Fruit fly (Drosophila melanogaster): ENCODE data around the gene dl.
A peak's percentile ranks its signal among the peaks of the same experiment; 100 is the strongest.

The dl gene

DNA sequence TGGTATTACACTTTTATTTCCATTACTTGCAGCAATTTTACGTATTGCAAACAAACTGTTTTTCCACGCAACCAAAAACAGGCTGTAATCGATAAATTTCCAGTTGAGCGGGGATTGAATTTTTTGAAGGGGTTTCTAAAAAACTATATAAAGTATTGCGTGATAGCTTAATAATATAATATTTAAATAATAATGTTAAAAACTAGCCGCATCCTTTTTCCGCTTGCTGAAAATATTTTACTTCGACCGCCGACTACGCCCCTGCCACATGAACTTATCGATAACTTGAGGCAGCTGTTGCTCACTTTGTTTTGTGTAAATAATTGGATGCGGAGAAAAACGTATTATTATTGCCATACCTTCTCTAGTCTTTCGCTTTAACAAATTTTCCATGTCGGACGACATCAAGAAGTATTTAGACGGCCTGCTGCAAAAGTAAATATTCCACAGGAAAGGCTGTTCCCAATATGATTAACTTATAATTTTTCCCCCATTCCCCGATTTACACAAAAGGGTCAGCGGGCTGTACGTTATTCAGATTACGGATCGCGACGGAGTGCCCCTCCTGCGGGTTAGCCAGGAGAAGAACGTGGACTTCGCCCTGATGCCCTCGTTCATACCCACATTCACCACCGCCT is 30.9 kb upstream of the dl start, which contains the start of the genes fws and Lamtor3 (continued):
- TF ChIP-seq sc (optimal IDR thresholded peaks at IDR 0.05) (no peak), sc (GFP tag; optimal IDR thresholded peaks at IDR 0.05) (peak; percentile 98), Fer3 (tag; optimal IDR thresholded peaks at IDR 0.05) (peak; percentile 99), CG11085 (GFP tag; IDR thresholded peaks at IDR 0.05) (peak; percentile 99), mam (GFP tag; optimal IDR thresholded peaks at IDR 0.05) (peak; percentile 87), CG10366 (GFP tag; IDR thresholded peaks at IDR 0.05) (peak; percentile 99), dysf (GFP tag; IDR thresholded peaks at IDR 0.05) (peak; percentile 99), Dbx (GFP tag; IDR thresholded peaks at IDR 0.05) (peak; percentile 99), gro (GFP tag; optimal IDR thresholded peaks at IDR 0.05) (peak; percentile 73), Bdp1 (GFP tag; optimal IDR thresholded peaks at IDR 0.05) (peak; percentile 82), sug (tag; optimal IDR thresholded peaks at IDR 0.05) (peak; percentile 84), CG11456 (GFP tag; IDR thresholded peaks at IDR 0.05) (peak; percentile 99), CG15514 (GFP tag; optimal IDR thresholded peaks at IDR 0.05) (peak; percentile 94), yki (optimal IDR thresholded peaks at IDR 0.05) (no peak), HHEX (GFP tag; optimal IDR thresholded peaks at IDR 0.05) (peak; percentile 98), CG14860 (GFP tag; IDR thresholded peaks at IDR 0.05; ENCODE audit: partially characterized antibody) (peak; percentile 59; the same call in 1 of the 3 replicates), cg (GFP tag; optimal IDR thresholded peaks at IDR 0.05) (no peak), pfk (GFP tag; optimal IDR thresholded peaks at IDR 0.05) (no peak), fd102C (GFP tag; optimal IDR thresholded peaks at IDR 0.05) (peak; percentile 82), Pdp1 (GFP tag; optimal IDR thresholded peaks at IDR 0.05) (peak; percentile 83 to 85), gsb (GFP tag; IDR thresholded peaks at IDR 0.05) (peak; percentile 99), CG10274 (GFP tag; optimal IDR thresholded peaks at IDR 0.05) (peak; percentile 84), bcd (GFP tag; optimal IDR thresholded peaks at IDR 0.05) (peak; percentile 98), bowl (GFP tag; IDR thresholded peaks at IDR 0.05) (peak; percentile 98), schlank (tag; optimal IDR thresholded peaks at IDR 0.05) (peak; percentile 94), Atf-2 (GFP tag; optimal IDR thresholded peaks at IDR 0.05) (peak; percentile 68), CG9727 (GFP tag; optimal IDR thresholded peaks at IDR 0.05) (peak; percentile 97), tgo (GFP tag; IDR thresholded peaks at IDR 0.05) (peak; percentile 99), bsh (GFP tag; optimal IDR thresholded peaks at IDR 0.05) (peak; percentile 95 to 99), disco-r (GFP tag; optimal IDR thresholded peaks at IDR 0.05) (peak; percentile 73), CG12391 (tag; optimal IDR thresholded peaks at IDR 0.05) (peak; percentile 99), CG1832 (GFP tag; optimal IDR thresholded peaks at IDR 0.05) (no peak), CrebB (tag; optimal IDR thresholded peaks at IDR 0.05) (peak; percentile 95), CG3847 (GFP tag; IDR thresholded peaks at IDR 0.05) (peak; percentile 99), Bteb2 (GFP tag; optimal IDR thresholded peaks at IDR 0.05) (peak; percentile 90), NK7.1 (GFP tag; optimal IDR thresholded peaks at IDR 0.05) (peak; percentile 62), Vsx1 (GFP tag; optimal IDR thresholded peaks at IDR 0.05) (peak; percentile 95), Mrtf (GFP tag; IDR thresholded peaks at IDR 0.05) (peak; percentile 99), CG7271 (tag; optimal IDR thresholded peaks at IDR 0.05) (peak; percentile 96), Dfd (GFP tag; optimal IDR thresholded peaks at IDR 0.05) (no peak), CG9876 (GFP tag; optimal IDR thresholded peaks at IDR 0.05) (peak; percentile 60), Atf3 (GFP tag; optimal IDR thresholded peaks at IDR 0.05) (peak; percentile 79), gcm (GFP tag; optimal IDR thresholded peaks at IDR 0.05) (peak; percentile 97), hb (GFP tag; IDR thresholded peaks at IDR 0.05; ENCODE audit: partially characterized antibody) (no peak), pho (GFP tag; optimal IDR thresholded peaks at IDR 0.05) (peak; percentile 88), CG1529 (GFP tag; optimal IDR thresholded peaks at IDR 0.05) (peak; percentile 97), ci (GFP tag; IDR thresholded peaks at IDR 0.05) (peak; percentile 99), fd96Cb (tag; optimal IDR thresholded peaks at IDR 0.05) (peak; percentile 98), CG6689 (GFP tag; IDR thresholded peaks at IDR 0.05) (peak; percentile 99), D19A (tag; optimal IDR thresholded peaks at IDR 0.05) (peak; percentile 93)
